Worm (Caenorhabditis elegans) whole organism, L1 larva: ENCODE results near the gene W09G12.9.
"Not testable (repeated sequence)": the region's sequence is repeated elsewhere in the genome, so short reads cannot be mapped to it uniquely, and the experiment has no call there.

Source experiments
- C04F5.9 ChIP-seq: sonication (generic microtip); optimal IDR thresholded peaks from 2 replicates; lab custom pipeline; 2016; ENCODE audit warnings: missing genetic modification characterization, missing compliant biosample characterization
- C16A3.4 ChIP-seq: fragments of 150-350 bp; optimal IDR thresholded peaks from 2 replicates; lab custom pipeline; 2014; ENCODE audit warnings: missing biosample characterization, missing genetic modification characterization
- ceh-8 ChIP-seq: fragments of 200-800 bp; sonication (Bioruptor generic); optimal IDR thresholded peaks from 2 replicates; lab custom pipeline; 2018; ENCODE audit warnings: mild to moderate bottlenecking, missing genetic modification characterization, moderate library complexity, missing compliant biosample characterization
- ceh-82 ChIP-seq, 3 experiments: fragments of 150-350 bp in 1 of 3; sonication (generic microtip) in 2 of 3; optimal IDR thresholded peaks; 2 replicates each; lab custom pipeline; 2014 to 2017; ENCODE audit warnings: missing biosample characterization in 3 of 3, missing genetic modification characterization in 3 of 3
- ces-1 ChIP-seq: fragments of 150-350 bp; optimal IDR thresholded peaks from 2 replicates; lab custom pipeline; 2014; ENCODE audit warnings: missing biosample characterization, missing genetic modification reagents, missing genetic modification characterization
- egl-27 ChIP-seq, 2 experiments: fragments of 150-350 bp in 1 of 2; sonication (generic microtip); optimal IDR thresholded peaks; 3 replicates each; lab custom pipeline; 2017 to 2018; ENCODE audit warnings: missing biosample characterization in 2 of 2, missing genetic modification characterization in 2 of 2, missing genetic modification reagents in 2 of 2
- elt-2 ChIP-seq: sonication (generic microtip); optimal IDR thresholded peaks from 2 replicates; lab custom pipeline; 2016; ENCODE audit warnings: missing genetic modification characterization, mild to moderate bottlenecking, inconsistent platforms, missing compliant biosample characterization, missing genetic modification reagents
- elt-3 ChIP-seq, 6 experiments: fragments of 150-350 bp in 1 of 6; sonication (generic microtip); optimal IDR thresholded peaks; 2 replicates each; lab custom pipeline; 2017 to 2018; ENCODE audit warnings: missing biosample characterization in 6 of 6, missing genetic modification characterization in 6 of 6, inconsistent platforms in 1 of 6
- fkh-10 ChIP-seq: sonication (generic microtip); optimal IDR thresholded peaks from 2 replicates; lab custom pipeline; 2017; ENCODE audit warnings: missing biosample characterization, missing genetic modification reagents, missing genetic modification characterization
- fkh-8 ChIP-seq: sonication (generic microtip); optimal IDR thresholded peaks from 2 replicates; lab custom pipeline; 2016; ENCODE audit warnings: mild to moderate bottlenecking, missing genetic modification characterization, missing compliant biosample characterization
- grh-1 ChIP-seq: fragments of 200-800 bp; sonication (Bioruptor generic); IDR thresholded peaks from 2 replicates; pipeline ENCODE4 v1.3.6; 2022; ENCODE audit warnings: missing genetic modification reagents, missing genetic modification characterization, missing compliant biosample characterization
- jun-1 ChIP-seq: fragments of 150-350 bp; optimal IDR thresholded peaks from 2 replicates; lab custom pipeline; 2014; ENCODE audit warnings: missing biosample characterization, missing genetic modification reagents, missing genetic modification characterization
- lin-14 ChIP-seq: fragments of 200-800 bp; sonication (Bioruptor generic); optimal IDR thresholded peaks from 2 replicates; lab custom pipeline; 2018; ENCODE audit warnings: mild to moderate bottlenecking, missing genetic modification characterization, moderate library complexity, missing compliant biosample characterization
- lin-15B ChIP-seq: fragments of 150-350 bp; sonication (generic microtip); optimal IDR thresholded peaks from 3 replicates; lab custom pipeline; 2014; ENCODE audit warnings: missing biosample characterization, missing genetic modification characterization
- lin-35 ChIP-seq, 2 experiments: fragments of 150-350 bp; optimal IDR thresholded peaks; 2 replicates each; lab custom pipeline; 2014; ENCODE audit warnings: missing biosample characterization in 2 of 2, missing genetic modification characterization in 2 of 2, missing genetic modification reagents in 2 of 2
- mab-9 ChIP-seq: fragments of 200-800 bp; sonication (Bioruptor generic); IDR thresholded peaks from 2 replicates; pipeline ENCODE4 v1.3.6; 2022; ENCODE audit warnings: missing genetic modification reagents, missing genetic modification characterization, missing compliant biosample characterization
- nhr-12 ChIP-seq: sonication (generic microtip); optimal IDR thresholded peaks from 2 replicates; lab custom pipeline; 2017; ENCODE audit warnings: missing biosample characterization, missing genetic modification characterization
- nhr-19 ChIP-seq: fragments of 200-800 bp; sonication (Bioruptor generic); conservative IDR thresholded peaks from 2 replicates; pipeline ENCODE4 v1.3.6; 2022; ENCODE audit warnings: missing genetic modification characterization, missing compliant biosample characterization
- nhr-28 ChIP-seq: fragments of 150-350 bp; optimal IDR thresholded peaks from 2 replicates; lab custom pipeline; 2014; ENCODE audit warnings: missing biosample characterization, missing genetic modification characterization
- nhr-47 ChIP-seq: sonication (generic microtip); optimal IDR thresholded peaks from 2 replicates; lab custom pipeline; 2016; ENCODE audit warnings: mild to moderate bottlenecking, missing genetic modification characterization, moderate library complexity, missing compliant biosample characterization
- nhr-77 ChIP-seq: fragments of 150-350 bp; optimal IDR thresholded peaks from 2 replicates; lab custom pipeline; 2014; ENCODE audit warnings: missing biosample characterization, missing genetic modification characterization
- nhr-84 ChIP-seq: sonication (generic microtip); optimal IDR thresholded peaks from 2 replicates; lab custom pipeline; 2017; ENCODE audit warnings: missing biosample characterization, missing genetic modification characterization
- nhr-85 ChIP-seq: sonication (generic microtip); peaks from one replicate; lab custom pipeline; 2016; ENCODE audit warnings: missing genetic modification characterization, inconsistent platforms, missing compliant biosample characterization
- pag-3 ChIP-seq: sonication (generic microtip); optimal IDR thresholded peaks from 2 replicates; lab custom pipeline; 2017; ENCODE audit warnings: missing genetic modification characterization, mild to moderate bottlenecking, missing compliant biosample characterization, antibody characterized with exemption, borderline replicate concordance; ENCODE audit not compliant: insufficient read depth
- pax-3 ChIP-seq: fragments of 200-800 bp; sonication (Bioruptor generic); optimal IDR thresholded peaks from 2 replicates; lab custom pipeline; 2018; ENCODE audit warnings: mild to moderate bottlenecking, missing genetic modification characterization, moderate library complexity, missing compliant biosample characterization
- rnt-1 ChIP-seq: sonication (generic microtip); optimal IDR thresholded peaks from 2 replicates; lab custom pipeline; 2016; ENCODE audit warnings: mild to moderate bottlenecking, missing genetic modification characterization, moderate library complexity, missing compliant biosample characterization
- skn-1 ChIP-seq: fragments of 150-350 bp; optimal IDR thresholded peaks from 2 replicates; lab custom pipeline; 2014; ENCODE audit warnings: missing biosample characterization, missing genetic modification characterization
- snu-23 ChIP-seq: sonication (generic microtip); optimal IDR thresholded peaks from 2 replicates; lab custom pipeline; 2016; ENCODE audit warnings: missing genetic modification characterization, missing compliant biosample characterization
- tlp-1 ChIP-seq: fragments of 150-350 bp; optimal IDR thresholded peaks from 2 replicates; lab custom pipeline; 2014; ENCODE audit warnings: missing biosample characterization, missing genetic modification characterization
- unc-30 ChIP-seq: sonication (generic microtip); optimal IDR thresholded peaks from 2 replicates; lab custom pipeline; 2017; ENCODE audit warnings: missing biosample characterization, missing genetic modification characterization
- unc-62 ChIP-seq: fragments of 150-350 bp; optimal IDR thresholded peaks from 2 replicates; lab custom pipeline; 2014; ENCODE audit warnings: missing biosample characterization, missing genetic modification reagents, missing genetic modification characterization
- zag-1 ChIP-seq: fragments of 150-350 bp; optimal IDR thresholded peaks from 2 replicates; lab custom pipeline; 2014; ENCODE audit warnings: missing biosample characterization, missing genetic modification characterization
- zip-4 ChIP-seq: fragments of 200-800 bp; sonication (Bioruptor generic); optimal IDR thresholded peaks from 2 replicates; lab custom pipeline; 2018; ENCODE audit warnings: mild to moderate bottlenecking, missing genetic modification characterization, moderate library complexity, missing compliant biosample characterization
- ztf-4 ChIP-seq: fragments of 150-350 bp; optimal IDR thresholded peaks from 2 replicates; lab custom pipeline; 2014; ENCODE audit warnings: missing biosample characterization, missing genetic modification characterization

The W09G12.9 gene

ce11 chrIV:1182292-1182691 is 34.1 kb upstream of the W09G12.9 start, which contains the start of gene rmif-2:
TSS of gene rmif-2 (plus strand) at chrIV:1182592.
- TF ChIP-seq elt-2 (tag; lab: Kevin White, UChicago); grh-1 (GFP tag; lab: Robert Waterston, UW); mab-9: not testable (repeated sequence)

- TF ChIP-seq fkh-10 (GFP tag; lab: Kevin White, UChicago); fkh-8 (tag; lab: Kevin White, UChicago); ceh-82 (tag; optimal IDR thresholded peaks at IDR 0.05; lab: Kevin White, UChicago): not testable (repeated sequence)
These were observed 28.9 kb upstream of the W09G12.9 start, which contains the start of gene mdt-20 for ce11 chrIV:1187502-1187901. TSS of gene mdt-20 (plus strand) at chrIV:1187802.

- TF ChIP-seq pag-3 (tag; lab: Kevin White, UChicago) (no peak), snu-23 (no peak), lin-35 (GFP tag; optimal IDR thresholded peaks at IDR 0.05; lab: Kevin White, UChicago) (no peak), nhr-12 (tag; lab: Kevin White, UChicago) (no peak), unc-30 (tag; lab: Kevin White, UChicago) (no peak), nhr-47 (no peak), mab-9 (no peak), rnt-1 (no peak), tlp-1 (tag; lab: Kevin White, UChicago) (no peak), lin-15B (tag; lab: Kevin White, UChicago) (no peak), jun-1 (tag; lab: Kevin White, UChicago) (no peak), grh-1 (GFP tag; lab: Robert Waterston, UW) (no peak), ces-1 (GFP tag; lab: Kevin White, UChicago) (no peak), pax-3 (tag; lab: Kevin White, UChicago) (no peak)
These were observed 23.6 kb upstream of the W09G12.9 start, which contains the start of gene spl-3 for ce11 chrIV:1192765-1193164. TSS of gene spl-3 (plus strand) at chrIV:1193065.

ce11 chrIV:1199501-1199900 is 16.9 kb upstream of the W09G12.9 start:
- no peak for TF ChIP-seq lin-14 (GFP tag; lab: Kevin White, UChicago)
- no peak for TF ChIP-seq unc-62 (GFP tag; lab: Kevin White, UChicago)
- no peak for TF ChIP-seq nhr-28 (tag; lab: Kevin White, UChicago)
- no peak for TF ChIP-seq C16A3.4 (tag; lab: Kevin White, UChicago)
- TF ChIP-seq grh-1 (GFP tag; lab: Robert Waterston, UW): no peak
- TF ChIP-seq nhr-19 (GFP tag; lab: Robert Waterston, UW): no peak
- no peak for TF ChIP-seq skn-1 (tag; lab: Kevin White, UChicago)
- no peak for TF ChIP-seq elt-2 (tag; lab: Kevin White, UChicago)
- TF ChIP-seq zag-1: no peak
- no peak for TF ChIP-seq nhr-77 (tag; lab: Kevin White, UChicago)
- no peak for TF ChIP-seq zip-4

ce11 chrIV:1204870-1205269 is 11.5 kb upstream of the W09G12.9 start, which contains the start of gene dsl-2:
TSS of gene dsl-2 (minus strand) at chrIV:1204970.
- no peak for TF ChIP-seq elt-3 (tag; optimal IDR thresholded peaks at IDR 0.05; lab: Kevin White, UChicago)
- TF ChIP-seq nhr-85: peak; percentile 6

- no peak for TF ChIP-seq egl-27 (tag; optimal IDR thresholded peaks at IDR 0.05; lab: Kevin White, UChicago)
- TF ChIP-seq nhr-84 (tag; lab: Kevin White, UChicago): no peak
- TF ChIP-seq ceh-8 (GFP tag; lab: Kevin White, UChicago): no peak
- no peak for TF ChIP-seq ztf-4 (tag; lab: Kevin White, UChicago)
- TF ChIP-seq jun-1 (tag; lab: Kevin White, UChicago): no peak
- no peak for TF ChIP-seq fkh-8 (tag; lab: Kevin White, UChicago)
- no peak for TF ChIP-seq C04F5.9
- TF ChIP-seq, all 84 proteins: peak for 0
These were observed 8.4 kb upstream of the W09G12.9 start, which contains the start of gene dsl-1 for ce11 chrIV:1207980-1208379. TSS of gene dsl-1 (minus strand) at chrIV:1208080.
